Fruit fly (Drosophila melanogaster) whole organism, prepupa: ENCODE data around the gene Osi19.

Experiments used
- Blimp-1 ChIP-seq: fragments of 200-800 bp; sonication (Bioruptor generic); optimal IDR thresholded peaks from 3 replicates; lab custom pipeline; 2017; ENCODE audit warnings: missing biosample characterization, missing genetic modification characterization, mild to moderate bottlenecking, moderate library complexity, missing genetic modification reagents
- CG10669 ChIP-seq: fragments of 200-800 bp; sonication (Bioruptor generic); optimal IDR thresholded peaks from 3 replicates; lab custom pipeline; 2018; ENCODE audit warnings: missing biosample characterization, mild to moderate bottlenecking, missing genetic modification characterization, moderate library complexity
- CG11762 ChIP-seq: fragments of 200-800 bp; sonication (Bioruptor generic); optimal IDR thresholded peaks from 3 replicates; lab custom pipeline; 2016; ENCODE audit warnings: missing biosample characterization, missing genetic modification characterization; ENCODE audit not compliant: insufficient read depth
- CG11902 ChIP-seq: fragments of 200-800 bp; sonication (Bioruptor generic); optimal IDR thresholded peaks from 3 replicates; lab custom pipeline; 2016; ENCODE audit warnings: missing biosample characterization, missing genetic modification characterization
- CG15336 ChIP-seq: fragments of 200-800 bp; sonication (Bioruptor generic); IDR thresholded peaks from 2 replicates; pipeline ENCODE4 v1.3.6; 2022; ENCODE audit warnings: missing biosample characterization, missing genetic modification characterization
- CG1621 ChIP-seq: fragments of 200-800 bp; sonication (Bioruptor generic); optimal IDR thresholded peaks from 3 replicates; lab custom pipeline; 2018; ENCODE audit warnings: missing biosample characterization, mild to moderate bottlenecking, missing genetic modification characterization
- CG16779 ChIP-seq: fragments of 200-800 bp; sonication (Bioruptor generic); optimal IDR thresholded peaks from 3 replicates; lab custom pipeline; 2017; ENCODE audit warnings: missing biosample characterization, mild to moderate bottlenecking, missing genetic modification characterization
- CG3032 ChIP-seq: fragments of 200-800 bp; optimal IDR thresholded peaks from 2 replicates; lab custom pipeline; 2019; ENCODE audit warnings: missing biosample characterization, mild to moderate bottlenecking, missing genetic modification characterization, moderate library complexity
- CG31627 ChIP-seq: fragments of 200-800 bp; sonication (Bioruptor generic); optimal IDR thresholded peaks from 3 replicates; lab custom pipeline; 2016; ENCODE audit warnings: missing biosample characterization, missing genetic modification characterization
- CG32006 ChIP-seq: fragments of 200-800 bp; sonication (Bioruptor generic); optimal IDR thresholded peaks from 3 replicates; lab custom pipeline; 2017; ENCODE audit warnings: missing biosample characterization, mild to moderate bottlenecking, missing genetic modification characterization
- CG34406 ChIP-seq: fragments of 200-800 bp; sonication (Bioruptor generic); optimal IDR thresholded peaks from 3 replicates; lab custom pipeline; 2016; ENCODE audit warnings: missing biosample characterization, missing genetic modification characterization
- CG3919 ChIP-seq: fragments of 200-800 bp; sonication (Bioruptor generic); optimal IDR thresholded peaks from 3 replicates; lab custom pipeline; 2016; ENCODE audit warnings: missing biosample characterization, missing genetic modification characterization
- CG4318 ChIP-seq: fragments of 200-800 bp; sonication (Bioruptor generic); optimal IDR thresholded peaks from 3 replicates; lab custom pipeline; 2017; ENCODE audit warnings: missing biosample characterization, mild to moderate bottlenecking, missing genetic modification characterization
- CG6163 ChIP-seq: fragments of 200-800 bp; sonication (Bioruptor generic); IDR thresholded peaks from 3 replicates; pipeline ENCODE4 v1.3.6; 2022; ENCODE audit warnings: missing biosample characterization, missing genetic modification characterization
- CG6276 ChIP-seq: fragments of 200-800 bp; sonication (Bioruptor generic); optimal IDR thresholded peaks from 2 replicates; lab custom pipeline; 2017; ENCODE audit warnings: missing biosample characterization, mild to moderate bottlenecking, missing genetic modification characterization
- CG6792 ChIP-seq: fragments of 200-800 bp; sonication (Bioruptor generic); optimal IDR thresholded peaks from 3 replicates; lab custom pipeline; 2016; ENCODE audit warnings: missing biosample characterization, missing genetic modification characterization
- CG6854 ChIP-seq: fragments of 200-800 bp; sonication (Bioruptor generic); optimal IDR thresholded peaks from 2 replicates; lab custom pipeline; 2017; ENCODE audit warnings: missing biosample characterization, mild to moderate bottlenecking, missing genetic modification characterization
- CG7368 ChIP-seq: fragments of 200-800 bp; sonication (Bioruptor generic); optimal IDR thresholded peaks from 3 replicates; lab custom pipeline; 2016; ENCODE audit warnings: missing biosample characterization, missing genetic modification characterization
- CG8119 ChIP-seq: fragments of 200-800 bp; sonication (Bioruptor generic); IDR thresholded peaks from 3 replicates; pipeline ENCODE4 v1.3.6; 2022; ENCODE audit warnings: missing biosample characterization, missing genetic modification characterization
- CG8319 ChIP-seq: fragments of 200-800 bp; sonication (Bioruptor generic); optimal IDR thresholded peaks from 3 replicates; lab custom pipeline; 2016; ENCODE audit warnings: missing biosample characterization, missing genetic modification characterization
- Eip75B ChIP-seq: fragments of 200-800 bp; sonication (Bioruptor generic); optimal IDR thresholded peaks from 3 replicates; lab custom pipeline; 2016; ENCODE audit warnings: missing biosample characterization, missing genetic modification characterization
- Eip78C ChIP-seq: fragments of 200-800 bp; sonication (Bioruptor generic); peaks from one replicate; lab custom pipeline; 2016; ENCODE audit warnings: missing biosample characterization, missing genetic modification characterization
- Ets21C ChIP-seq: fragments of 200-800 bp; sonication (Bioruptor generic); optimal IDR thresholded peaks from 3 replicates; lab custom pipeline; 2016; ENCODE audit warnings: missing biosample characterization, missing genetic modification characterization
- Ets96B ChIP-seq: fragments of 200-800 bp; optimal IDR thresholded peaks from 2 replicates; lab custom pipeline; 2019; ENCODE audit warnings: missing biosample characterization, mild to moderate bottlenecking, missing genetic modification characterization, moderate library complexity
- Gug ChIP-seq: fragments of 200-800 bp; sonication (Bioruptor generic); IDR thresholded peaks from 2 replicates; pipeline ENCODE4 v1.3.6; 2022; ENCODE audit warnings: missing biosample characterization, missing genetic modification characterization
- Hr39 ChIP-seq: fragments of 200-800 bp; sonication (Bioruptor generic); optimal IDR thresholded peaks from 2 replicates; lab custom pipeline; 2016; ENCODE audit warnings: missing biosample characterization, missing genetic modification characterization
- Lpt ChIP-seq: fragments of 200-800 bp; sonication (Bioruptor generic); optimal IDR thresholded peaks from 3 replicates; lab custom pipeline; 2016; ENCODE audit warnings: missing biosample characterization, missing genetic modification characterization
- Met ChIP-seq: fragments of 200-800 bp; sonication (Bioruptor generic); optimal IDR thresholded peaks from 3 replicates; lab custom pipeline; 2016; ENCODE audit warnings: missing biosample characterization, missing genetic modification characterization
- OdsH ChIP-seq: fragments of 200-800 bp; sonication (Bioruptor generic); optimal IDR thresholded peaks from 3 replicates; lab custom pipeline; 2016; ENCODE audit warnings: missing biosample characterization, missing genetic modification characterization
- Sox102F ChIP-seq: fragments of 200-800 bp; sonication (Bioruptor generic); optimal IDR thresholded peaks from 2 replicates; lab custom pipeline; 2016; ENCODE audit warnings: missing biosample characterization, mild to moderate bottlenecking, missing genetic modification characterization
- Sox14 ChIP-seq: fragments of 200-800 bp; sonication (Bioruptor generic); optimal IDR thresholded peaks from 3 replicates; lab custom pipeline; 2016; ENCODE audit warnings: missing biosample characterization, missing genetic modification characterization
- achi ChIP-seq: fragments of 200-800 bp; sonication (Bioruptor generic); optimal IDR thresholded peaks from 3 replicates; lab custom pipeline; 2016; ENCODE audit warnings: missing biosample characterization, missing genetic modification characterization
- acj6 ChIP-seq: fragments of 200-800 bp; sonication (Bioruptor generic); optimal IDR thresholded peaks from 3 replicates; lab custom pipeline; 2016; ENCODE audit warnings: missing biosample characterization, missing genetic modification characterization
- cyc ChIP-seq: fragments of 200-800 bp; sonication (Bioruptor generic); optimal IDR thresholded peaks from 3 replicates; lab custom pipeline; 2016; ENCODE audit warnings: missing biosample characterization, missing genetic modification characterization
- dac ChIP-seq: fragments of 200-800 bp; sonication (Bioruptor generic); optimal IDR thresholded peaks from 2 replicates; lab custom pipeline; 2017; ENCODE audit warnings: missing biosample characterization, mild to moderate bottlenecking, missing genetic modification characterization
- dsx ChIP-seq: fragments of 200-800 bp; optimal IDR thresholded peaks from 3 replicates; lab custom pipeline; 2019; ENCODE audit warnings: missing biosample characterization, mild to moderate bottlenecking, missing genetic modification characterization, moderate library complexity; ENCODE audit not compliant: poor library complexity, severe bottlenecking
- eg ChIP-seq: fragments of 200-800 bp; sonication (Bioruptor generic); IDR thresholded peaks from 3 replicates; pipeline ENCODE4 v1.3.6; 2022; ENCODE audit warnings: missing biosample characterization, missing genetic modification characterization
- esn ChIP-seq: fragments of 200-800 bp; sonication (Bioruptor generic); optimal IDR thresholded peaks from 2 replicates; lab custom pipeline; 2016; ENCODE audit warnings: missing biosample characterization, mild to moderate bottlenecking, missing genetic modification characterization, moderate library complexity
- fd85E ChIP-seq: fragments of 200-800 bp; sonication (Bioruptor generic); optimal IDR thresholded peaks from 3 replicates; lab custom pipeline; 2016; ENCODE audit warnings: missing biosample characterization, missing genetic modification characterization
- fkh ChIP-seq: fragments of 200-800 bp; sonication (Bioruptor generic); optimal IDR thresholded peaks from 3 replicates; lab custom pipeline; 2017; ENCODE audit warnings: missing biosample characterization, mild to moderate bottlenecking, missing genetic modification characterization, moderate library complexity
- lz ChIP-seq: fragments of 200-800 bp; sonication (Bioruptor generic); optimal IDR thresholded peaks from 3 replicates; lab custom pipeline; 2016; ENCODE audit warnings: missing biosample characterization, missing genetic modification characterization
- spab ChIP-seq: fragments of 200-800 bp; sonication (Bioruptor generic); optimal IDR thresholded peaks from 2 replicates; lab custom pipeline; 2017; ENCODE audit warnings: missing biosample characterization, mild to moderate bottlenecking, missing genetic modification characterization, missing genetic modification reagents
- svp ChIP-seq: fragments of 200-800 bp; sonication (Bioruptor generic); peaks from one replicate; lab custom pipeline; 2016; ENCODE audit warnings: missing biosample characterization, missing genetic modification characterization
- topi ChIP-seq: fragments of 200-800 bp; sonication (Bioruptor generic); optimal IDR thresholded peaks from 3 replicates; lab custom pipeline; 2016; ENCODE audit warnings: missing biosample characterization, missing genetic modification characterization

Gene Osi19

DNA sequence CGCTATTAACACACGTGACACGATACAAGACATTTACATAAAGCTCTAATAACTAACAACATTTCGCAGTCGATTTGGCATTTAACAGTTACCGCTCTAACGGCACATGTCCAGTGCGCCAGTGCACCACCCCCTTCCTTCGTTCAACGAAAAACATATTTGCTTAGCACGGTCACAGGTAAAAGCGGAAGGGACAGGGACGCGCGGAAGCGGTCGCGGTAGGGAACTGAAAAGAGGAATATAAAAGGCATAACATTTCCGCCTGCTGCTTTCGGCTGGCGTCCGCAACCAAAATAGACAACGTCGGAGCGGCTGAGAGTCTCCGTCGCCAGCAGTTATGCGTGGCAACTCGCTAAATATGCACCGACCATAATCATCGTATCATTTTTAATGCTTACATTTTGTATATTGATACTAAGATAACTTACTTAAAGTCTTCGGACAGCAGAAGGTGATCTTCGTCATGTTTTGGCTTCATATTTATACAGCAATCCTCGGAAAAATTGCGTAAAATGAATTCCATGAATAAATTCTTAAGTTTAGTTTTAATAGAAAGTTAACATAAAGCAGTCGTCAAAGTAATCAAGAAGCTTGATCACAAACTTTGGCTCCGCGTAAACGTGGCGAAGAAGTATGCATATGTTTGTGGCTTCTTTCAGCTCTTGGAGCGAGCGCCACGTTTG, 16.7 kb downstream of the Osi19 start (continued):
- TF ChIP-seq Hr39 (GFP tag; lab: Kevin White, UChicago), result peak; percentile 9
- TF ChIP-seq eg (GFP tag; lab: Robert Waterston, UW), result peak; percentile 52; the same call in 2 of the 3 replicates
- no peak for TF ChIP-seq Ets21C
- TF ChIP-seq cyc, result no peak
- peak; percentile 52 for TF ChIP-seq OdsH (GFP tag; lab: Kevin White, UChicago)
- no peak for TF ChIP-seq CG11762
- TF ChIP-seq CG11902, result no peak
- TF ChIP-seq Blimp-1 (GFP tag; lab: Kevin White, UChicago), result no peak
- no peak for TF ChIP-seq topi (GFP tag; lab: Kevin White, UChicago)
- peak; percentile 5 for TF ChIP-seq CG16779
- TF ChIP-seq Eip75B, result peak; percentile 4
- TF ChIP-seq esn, result peak; percentile 31
- no peak for TF ChIP-seq CG1621 (tag; lab: Kevin White, UChicago)
- TF ChIP-seq CG6792 (GFP tag; lab: Kevin White, UChicago), result no peak
- TF ChIP-seq CG8319 (GFP tag; lab: Kevin White, UChicago), result no peak
- peak; percentile 17 for TF ChIP-seq Ets96B (tag; lab: Kevin White, UChicago)

DNA sequence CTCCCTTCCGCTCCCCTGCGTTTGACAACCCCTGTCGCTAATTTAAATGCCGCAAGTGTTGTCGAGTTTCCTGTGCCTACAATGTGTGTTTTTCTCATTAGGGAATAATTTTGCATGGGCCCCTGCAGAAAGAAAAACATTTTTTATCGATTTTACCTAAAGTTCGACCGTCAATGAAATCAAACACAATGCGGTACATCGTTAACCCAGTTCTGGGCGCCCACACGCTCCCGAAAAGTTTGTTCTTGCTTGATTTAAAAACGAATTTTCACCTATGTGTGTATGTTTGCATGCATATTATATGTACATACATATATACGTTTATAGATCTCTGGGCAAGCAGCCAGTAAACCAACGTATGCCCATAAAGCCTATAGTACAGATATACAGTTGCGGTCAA, 17.3 kb downstream of the Osi19 start:
- TF ChIP-seq esn, result no peak
- no peak for TF ChIP-seq Hr39 (GFP tag; lab: Kevin White, UChicago)
- no peak for TF ChIP-seq Sox102F (GFP tag; lab: Kevin White, UChicago)
- TF ChIP-seq, all 60 proteins: peak for 0

DNA sequence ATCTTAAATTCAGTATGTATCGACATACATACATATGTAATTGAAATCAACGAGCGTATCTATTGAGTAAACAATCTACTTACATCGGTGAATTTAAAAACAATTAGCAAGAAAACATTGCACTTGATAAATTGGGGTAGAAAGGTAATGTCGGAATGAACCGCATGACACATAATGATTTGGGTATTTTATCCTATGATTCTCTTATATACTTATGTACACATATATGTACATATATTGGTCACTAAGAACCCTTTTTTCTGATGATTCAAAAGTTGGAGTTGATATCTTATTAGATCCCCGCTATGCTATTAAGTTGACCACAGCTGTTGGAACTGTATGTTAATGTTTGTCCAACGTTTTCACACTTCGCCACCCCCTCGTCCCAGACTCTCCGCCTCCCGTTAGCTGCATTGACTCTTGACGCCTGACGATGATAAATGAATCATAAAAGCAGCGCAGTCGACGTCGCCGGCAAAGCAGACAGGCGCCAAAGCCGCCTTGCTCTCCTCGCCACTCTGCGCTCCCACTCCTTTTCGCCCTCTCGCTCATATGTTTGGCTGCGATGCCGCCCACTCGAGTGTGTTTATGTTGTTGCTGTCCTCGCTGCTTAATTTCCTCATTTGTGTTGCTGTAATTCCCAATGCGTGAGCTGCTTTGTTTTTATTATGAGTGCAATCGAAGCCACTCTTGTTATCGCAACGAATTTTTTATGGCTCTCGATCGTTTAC, 17.9 kb downstream of the Osi19 start:
- peak; percentile 11 for TF ChIP-seq CG3032
- no peak for TF ChIP-seq Blimp-1 (GFP tag; lab: Kevin White, UChicago)
- peak; percentile 47; the same call in 1 of the 2 replicates for TF ChIP-seq CG15336 (GFP tag; lab: Robert Waterston, UW)
- TF ChIP-seq CG8119 (GFP tag; lab: Robert Waterston, UW), result peak; percentile 56; the same call in 1 of the 3 replicates
- TF ChIP-seq CG34406 (GFP tag; lab: Kevin White, UChicago), result peak; percentile 22
- TF ChIP-seq CG4318, result peak; percentile 47
- peak; percentile 80 for TF ChIP-seq CG32006 (GFP tag; lab: Kevin White, UChicago)
- TF ChIP-seq esn, result peak; percentile 42
- peak; percentile 39 for TF ChIP-seq Ets96B (tag; lab: Kevin White, UChicago)
- no peak for TF ChIP-seq Ets21C
- peak; percentile 64 for TF ChIP-seq CG6276 (GFP tag; lab: Kevin White, UChicago)
- no peak for TF ChIP-seq CG11902
- peak; percentile 37 for TF ChIP-seq spab (GFP tag; lab: Kevin White, UChicago)
- TF ChIP-seq CG6163 (GFP tag; lab: Robert Waterston, UW), result no peak
- peak; percentile 44; the same call in 1 of the 2 replicates for TF ChIP-seq Gug (GFP tag; lab: Robert Waterston, UW)
- TF ChIP-seq Lpt, result peak; percentile 34
- TF ChIP-seq svp (GFP tag; lab: Kevin White, UChicago), result no peak
- peak; percentile 88 for TF ChIP-seq Eip78C
- TF ChIP-seq achi (GFP tag; lab: Kevin White, UChicago), result peak; percentile 37
- TF ChIP-seq CG31627 (GFP tag; lab: Kevin White, UChicago), result peak; percentile 27
- TF ChIP-seq acj6 (GFP tag; lab: Kevin White, UChicago), result peak; percentile 56
- peak; percentile 31 for TF ChIP-seq CG10669 (GFP tag; lab: Kevin White, UChicago)
- peak; percentile 48 for TF ChIP-seq topi (GFP tag; lab: Kevin White, UChicago)
- TF ChIP-seq CG6792 (GFP tag; lab: Kevin White, UChicago), result peak; percentile 13
- TF ChIP-seq fkh (GFP tag; lab: Kevin White, UChicago), result peak; percentile 69
- TF ChIP-seq CG16779, result no peak
- TF ChIP-seq CG3919 (GFP tag; lab: Kevin White, UChicago), result no peak
- no peak for TF ChIP-seq fd85E
- TF ChIP-seq cyc, result no peak
- TF ChIP-seq Sox14, result peak; percentile 3
- peak; percentile 18 for TF ChIP-seq lz
- peak; percentile 20 for TF ChIP-seq CG11762
- no peak for TF ChIP-seq dsx (GFP tag; lab: Kevin White, UChicago)
- peak; percentile 10 for TF ChIP-seq Met
- no peak for TF ChIP-seq CG8319 (GFP tag; lab: Kevin White, UChicago)
- no peak for TF ChIP-seq CG7368
- no peak for TF ChIP-seq dac (GFP tag; lab: Kevin White, UChicago)
- peak; percentile 48 for TF ChIP-seq Eip75B
- TF ChIP-seq CG6854, result no peak
